Fruit fly (Drosophila melanogaster) whole organism, prepupa: ENCODE data around the gene CG14085.

ENCODE experiments used
- Blimp-1 ChIP-seq: fragments of 200-800 bp; sonication (Bioruptor generic); optimal IDR thresholded peaks from 3 replicates; lab custom pipeline; 2017; ENCODE audit warnings: missing biosample characterization, missing genetic modification characterization, mild to moderate bottlenecking, moderate library complexity, missing genetic modification reagents
- CG10669 ChIP-seq: fragments of 200-800 bp; sonication (Bioruptor generic); optimal IDR thresholded peaks from 3 replicates; lab custom pipeline; 2018; ENCODE audit warnings: missing biosample characterization, mild to moderate bottlenecking, missing genetic modification characterization, moderate library complexity
- CG11762 ChIP-seq: fragments of 200-800 bp; sonication (Bioruptor generic); optimal IDR thresholded peaks from 3 replicates; lab custom pipeline; 2016; ENCODE audit warnings: missing biosample characterization, missing genetic modification characterization; ENCODE audit not compliant: insufficient read depth
- CG11902 ChIP-seq: fragments of 200-800 bp; sonication (Bioruptor generic); optimal IDR thresholded peaks from 3 replicates; lab custom pipeline; 2016; ENCODE audit warnings: missing biosample characterization, missing genetic modification characterization
- CG15336 ChIP-seq: fragments of 200-800 bp; sonication (Bioruptor generic); IDR thresholded peaks from 2 replicates; pipeline ENCODE4 v1.3.6; 2022; ENCODE audit warnings: missing biosample characterization, missing genetic modification characterization
- CG1621 ChIP-seq: fragments of 200-800 bp; sonication (Bioruptor generic); optimal IDR thresholded peaks from 3 replicates; lab custom pipeline; 2018; ENCODE audit warnings: missing biosample characterization, mild to moderate bottlenecking, missing genetic modification characterization
- CG16779 ChIP-seq: fragments of 200-800 bp; sonication (Bioruptor generic); optimal IDR thresholded peaks from 3 replicates; lab custom pipeline; 2017; ENCODE audit warnings: missing biosample characterization, mild to moderate bottlenecking, missing genetic modification characterization
- CG32006 ChIP-seq: fragments of 200-800 bp; sonication (Bioruptor generic); optimal IDR thresholded peaks from 3 replicates; lab custom pipeline; 2017; ENCODE audit warnings: missing biosample characterization, mild to moderate bottlenecking, missing genetic modification characterization
- CG34406 ChIP-seq: fragments of 200-800 bp; sonication (Bioruptor generic); optimal IDR thresholded peaks from 3 replicates; lab custom pipeline; 2016; ENCODE audit warnings: missing biosample characterization, missing genetic modification characterization
- CG3919 ChIP-seq: fragments of 200-800 bp; sonication (Bioruptor generic); optimal IDR thresholded peaks from 3 replicates; lab custom pipeline; 2016; ENCODE audit warnings: missing biosample characterization, missing genetic modification characterization
- CG4318 ChIP-seq: fragments of 200-800 bp; sonication (Bioruptor generic); optimal IDR thresholded peaks from 3 replicates; lab custom pipeline; 2017; ENCODE audit warnings: missing biosample characterization, mild to moderate bottlenecking, missing genetic modification characterization
- CG6163 ChIP-seq: fragments of 200-800 bp; sonication (Bioruptor generic); IDR thresholded peaks from 3 replicates; pipeline ENCODE4 v1.3.6; 2022; ENCODE audit warnings: missing biosample characterization, missing genetic modification characterization
- CG6276 ChIP-seq: fragments of 200-800 bp; sonication (Bioruptor generic); optimal IDR thresholded peaks from 2 replicates; lab custom pipeline; 2017; ENCODE audit warnings: missing biosample characterization, mild to moderate bottlenecking, missing genetic modification characterization
- CG6854 ChIP-seq: fragments of 200-800 bp; sonication (Bioruptor generic); optimal IDR thresholded peaks from 2 replicates; lab custom pipeline; 2017; ENCODE audit warnings: missing biosample characterization, mild to moderate bottlenecking, missing genetic modification characterization
- CG7368 ChIP-seq: fragments of 200-800 bp; sonication (Bioruptor generic); optimal IDR thresholded peaks from 3 replicates; lab custom pipeline; 2016; ENCODE audit warnings: missing biosample characterization, missing genetic modification characterization
- CG8119 ChIP-seq: fragments of 200-800 bp; sonication (Bioruptor generic); IDR thresholded peaks from 3 replicates; pipeline ENCODE4 v1.3.6; 2022; ENCODE audit warnings: missing biosample characterization, missing genetic modification characterization
- CG8319 ChIP-seq: fragments of 200-800 bp; sonication (Bioruptor generic); optimal IDR thresholded peaks from 3 replicates; lab custom pipeline; 2016; ENCODE audit warnings: missing biosample characterization, missing genetic modification characterization
- CG9139 ChIP-seq: fragments of 200-800 bp; sonication (Bioruptor generic); optimal IDR thresholded peaks from 3 replicates; lab custom pipeline; 2017; ENCODE audit warnings: missing biosample characterization, mild to moderate bottlenecking, missing genetic modification characterization
- Eip78C ChIP-seq: fragments of 200-800 bp; sonication (Bioruptor generic); peaks from one replicate; lab custom pipeline; 2016; ENCODE audit warnings: missing biosample characterization, missing genetic modification characterization
- Eip93F ChIP-seq: fragments of 200-800 bp; sonication (Bioruptor generic); optimal IDR thresholded peaks from 2 replicates; lab custom pipeline; 2016; ENCODE audit warnings: missing biosample characterization, mild to moderate bottlenecking, missing genetic modification characterization
- Hr38 ChIP-seq: sonication (Bioruptor generic); optimal IDR thresholded peaks from 2 replicates; lab custom pipeline; 2016; ENCODE audit warnings: missing biosample characterization, missing genetic modification characterization
- Hr4 ChIP-seq: fragments of 200-800 bp; sonication (Bioruptor generic); optimal IDR thresholded peaks from 3 replicates; lab custom pipeline; 2016; ENCODE audit warnings: missing biosample characterization, missing genetic modification characterization
- Met ChIP-seq: fragments of 200-800 bp; sonication (Bioruptor generic); optimal IDR thresholded peaks from 3 replicates; lab custom pipeline; 2016; ENCODE audit warnings: missing biosample characterization, missing genetic modification characterization
- OdsH ChIP-seq: fragments of 200-800 bp; sonication (Bioruptor generic); optimal IDR thresholded peaks from 3 replicates; lab custom pipeline; 2016; ENCODE audit warnings: missing biosample characterization, missing genetic modification characterization
- Sox102F ChIP-seq: fragments of 200-800 bp; sonication (Bioruptor generic); optimal IDR thresholded peaks from 2 replicates; lab custom pipeline; 2016; ENCODE audit warnings: missing biosample characterization, mild to moderate bottlenecking, missing genetic modification characterization
- Sox14 ChIP-seq: fragments of 200-800 bp; sonication (Bioruptor generic); optimal IDR thresholded peaks from 3 replicates; lab custom pipeline; 2016; ENCODE audit warnings: missing biosample characterization, missing genetic modification characterization
- Sox15 ChIP-seq: fragments of 200-800 bp; sonication (Bioruptor generic); optimal IDR thresholded peaks from 3 replicates; lab custom pipeline; 2016; ENCODE audit warnings: missing biosample characterization, missing genetic modification characterization
- acj6 ChIP-seq: fragments of 200-800 bp; sonication (Bioruptor generic); optimal IDR thresholded peaks from 3 replicates; lab custom pipeline; 2016; ENCODE audit warnings: missing biosample characterization, missing genetic modification characterization
- cyc ChIP-seq: fragments of 200-800 bp; sonication (Bioruptor generic); optimal IDR thresholded peaks from 3 replicates; lab custom pipeline; 2016; ENCODE audit warnings: missing biosample characterization, missing genetic modification characterization
- dac ChIP-seq: fragments of 200-800 bp; sonication (Bioruptor generic); optimal IDR thresholded peaks from 2 replicates; lab custom pipeline; 2017; ENCODE audit warnings: missing biosample characterization, mild to moderate bottlenecking, missing genetic modification characterization
- esn ChIP-seq: fragments of 200-800 bp; sonication (Bioruptor generic); optimal IDR thresholded peaks from 2 replicates; lab custom pipeline; 2016; ENCODE audit warnings: missing biosample characterization, mild to moderate bottlenecking, missing genetic modification characterization, moderate library complexity
- fd59A ChIP-seq: fragments of 200-800 bp; sonication (Bioruptor generic); optimal IDR thresholded peaks from 2 replicates; lab custom pipeline; 2017; ENCODE audit warnings: missing biosample characterization, mild to moderate bottlenecking, missing genetic modification characterization, missing genetic modification reagents
- fkh ChIP-seq: fragments of 200-800 bp; sonication (Bioruptor generic); optimal IDR thresholded peaks from 3 replicates; lab custom pipeline; 2017; ENCODE audit warnings: missing biosample characterization, mild to moderate bottlenecking, missing genetic modification characterization, moderate library complexity
- lz ChIP-seq: fragments of 200-800 bp; sonication (Bioruptor generic); optimal IDR thresholded peaks from 3 replicates; lab custom pipeline; 2016; ENCODE audit warnings: missing biosample characterization, missing genetic modification characterization
- pdm3 ChIP-seq: fragments of 200-800 bp; sonication (Bioruptor generic); optimal IDR thresholded peaks from 3 replicates; lab custom pipeline; 2016; ENCODE audit warnings: missing biosample characterization, missing genetic modification characterization
- salr ChIP-seq, 2 experiments: fragments of 200-800 bp; sonication (Bioruptor generic); optimal IDR thresholded peaks; 3 replicates each; lab custom pipeline; 2016 to 2018; ENCODE audit warnings: missing biosample characterization in 2 of 2, missing genetic modification characterization in 2 of 2, mild to moderate bottlenecking in 1 of 2
- svp ChIP-seq: fragments of 200-800 bp; sonication (Bioruptor generic); peaks from one replicate; lab custom pipeline; 2016; ENCODE audit warnings: missing biosample characterization, missing genetic modification characterization
- topi ChIP-seq: fragments of 200-800 bp; sonication (Bioruptor generic); optimal IDR thresholded peaks from 3 replicates; lab custom pipeline; 2016; ENCODE audit warnings: missing biosample characterization, missing genetic modification characterization

The CG14085 gene

dm6 chr3L:19264141-19264487 is 5.0 kb upstream of the CG14085 start, which contains the start of gene Max (continued):
- TF ChIP-seq CG11762 (GFP tag; lab: Kevin White, UChicago), result peak; percentile 6
- peak; percentile 71 for TF ChIP-seq acj6
- TF ChIP-seq Sox14, result peak; percentile 39
- peak in 1 of 2 experiments; percentile 32 for TF ChIP-seq salr (GFP tag; optimal IDR thresholded peaks at IDR 0.05; lab: Kevin White, UChicago)
- TF ChIP-seq CG9139, result no peak
- TF ChIP-seq CG6163 (GFP tag; lab: Robert Waterston, UW), result peak; percentile 73
- TF ChIP-seq dac (GFP tag; lab: Kevin White, UChicago), result peak; percentile 1
- TF ChIP-seq CG10669 (GFP tag; lab: Kevin White, UChicago), result peak; percentile 53
- peak; percentile 52 for TF ChIP-seq CG15336 (GFP tag; lab: Robert Waterston, UW)
- TF ChIP-seq Sox15, result peak; percentile 32
- TF ChIP-seq Blimp-1 (GFP tag; lab: Kevin White, UChicago), result peak; percentile 13
- TF ChIP-seq fkh, result peak; percentile 32
- TF ChIP-seq CG6854 (GFP tag; lab: Kevin White, UChicago), result peak; percentile 3
- peak; percentile 31; the same call in 1 of the 3 replicates for TF ChIP-seq CG8119 (GFP tag; lab: Robert Waterston, UW)
- no peak for TF ChIP-seq Hr38
- TF ChIP-seq cyc (GFP tag; lab: Kevin White, UChicago), result peak; percentile 23
- TF ChIP-seq, all 60 proteins: peak for 50

DNA sequence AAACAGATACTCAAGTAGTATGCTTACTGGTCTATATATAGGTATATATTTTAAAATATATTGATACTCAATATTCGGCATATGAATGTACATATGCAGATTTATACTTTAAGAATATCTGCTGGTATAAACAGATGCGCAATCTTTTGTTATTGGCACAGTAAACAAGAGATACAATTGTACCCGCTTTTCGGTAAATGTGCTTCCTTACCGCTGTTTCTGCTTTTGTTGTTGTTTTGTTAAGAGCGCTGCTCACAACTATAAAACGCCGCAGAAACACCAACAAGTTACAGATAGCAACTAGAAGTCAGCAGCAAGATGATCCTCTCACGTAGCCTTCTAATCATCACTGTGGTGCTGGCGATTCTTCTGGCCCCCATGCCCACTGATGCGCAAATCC is 3.4 kb upstream of the CG14085 start, which contains the start of gene CG45081:
Gene CG45081 (plus strand): TSS at position 301 of the 400 bp plus-strand sequence.
- peak; percentile 63 for TF ChIP-seq Eip78C (GFP tag; lab: Kevin White, UChicago)
- TF ChIP-seq Blimp-1 (GFP tag; lab: Kevin White, UChicago), result no peak
- TF ChIP-seq svp, result no peak
- TF ChIP-seq esn (GFP tag; lab: Kevin White, UChicago), result peak; percentile 4
- no peak for TF ChIP-seq CG11902 (GFP tag; lab: Kevin White, UChicago)

DNA sequence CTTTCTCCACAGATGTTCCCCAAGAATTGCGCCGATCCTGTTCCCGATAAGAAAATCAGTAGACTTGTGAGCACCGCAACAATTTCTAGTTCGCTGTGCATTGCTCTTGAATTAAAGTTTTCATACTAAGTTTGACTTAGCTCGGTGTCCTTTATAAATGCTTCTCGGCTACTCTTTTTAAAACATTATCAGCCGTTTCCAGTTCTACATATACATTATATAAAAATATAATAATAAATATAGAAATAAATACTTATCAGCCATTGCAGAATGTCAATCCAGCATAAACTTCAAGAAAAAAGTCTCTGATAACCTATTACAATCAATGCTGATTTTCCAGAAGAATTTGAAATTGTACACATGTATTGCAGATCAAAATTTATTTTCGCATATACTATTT is 1.4 kb downstream of the CG14085 start, which contains the start of gene CG14088:
Gene CG14088 (minus strand): TSS at position 101 of the 400 bp plus-strand sequence.
- TF ChIP-seq CG32006 (GFP tag; lab: Kevin White, UChicago), result no peak
- no peak for TF ChIP-seq salr (GFP tag; optimal IDR thresholded peaks at IDR 0.05; lab: Kevin White, UChicago)

DNA sequence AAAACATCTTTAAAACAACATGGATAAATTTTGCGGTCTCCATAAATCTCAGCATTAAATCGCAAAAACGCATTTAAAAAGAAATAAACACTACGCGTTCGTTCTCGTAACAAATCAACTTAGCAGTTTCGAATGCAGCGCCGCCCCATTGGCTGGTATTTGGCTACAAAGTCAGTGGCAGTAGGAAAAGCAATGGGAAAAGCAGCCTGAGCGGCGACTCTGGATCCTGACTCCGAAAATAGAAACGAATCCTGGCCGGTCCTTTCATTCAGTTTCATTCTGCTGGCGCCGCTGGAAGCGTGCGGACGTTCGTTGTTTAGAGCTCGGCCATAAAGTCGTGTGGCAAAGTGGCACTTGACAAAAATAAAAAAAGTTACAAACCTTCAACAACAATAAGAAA is 6.3 kb downstream of the CG14085 start, which contains the start of gene CG14086:
Gene CG14086 (plus strand): TSS at position 301 of the 400 bp plus-strand sequence.
- TF ChIP-seq CG3919 (GFP tag; lab: Kevin White, UChicago), result no peak
- TF ChIP-seq CG1621 (tag; lab: Kevin White, UChicago), result no peak
- TF ChIP-seq CG6854 (GFP tag; lab: Kevin White, UChicago), result no peak
- no peak for TF ChIP-seq topi
- no peak for TF ChIP-seq CG8319 (GFP tag; lab: Kevin White, UChicago)
- no peak for TF ChIP-seq CG32006 (GFP tag; lab: Kevin White, UChicago)
- no peak for TF ChIP-seq lz (GFP tag; lab: Kevin White, UChicago)
- TF ChIP-seq CG4318 (GFP tag; lab: Kevin White, UChicago), result no peak
- no peak for TF ChIP-seq OdsH (GFP tag; lab: Kevin White, UChicago)
- no peak for TF ChIP-seq Eip93F (GFP tag; lab: Kevin White, UChicago)
- TF ChIP-seq CG8119 (GFP tag; lab: Robert Waterston, UW), result no peak
- no peak for TF ChIP-seq CG7368 (GFP tag; lab: Kevin White, UChicago)

DNA sequence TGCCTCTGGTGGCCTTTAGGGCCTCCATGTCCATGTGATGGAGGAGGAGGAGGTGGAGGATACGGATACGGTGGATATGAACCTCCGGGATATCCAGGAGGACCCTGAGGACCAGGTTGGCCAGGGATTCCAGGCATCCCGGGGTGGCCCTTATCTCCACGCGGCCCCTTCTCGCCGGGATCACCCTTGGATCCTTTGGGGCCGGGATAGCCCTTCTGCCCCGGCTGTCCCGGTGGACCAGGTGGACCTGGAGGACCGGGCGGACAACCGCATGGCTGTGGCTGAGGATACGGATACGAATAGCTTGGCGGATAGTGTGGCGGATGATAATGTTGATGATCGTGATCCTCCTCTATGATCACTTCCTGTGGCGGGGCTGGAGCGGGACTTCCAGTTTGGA is 11.1 kb downstream of the CG14085 start:
- TF ChIP-seq CG34406 (GFP tag; lab: Kevin White, UChicago) (no peak), Met (GFP tag; lab: Kevin White, UChicago) (no peak), CG1621 (tag; lab: Kevin White, UChicago) (no peak), fd59A (GFP tag; lab: Kevin White, UChicago) (no peak), CG32006 (GFP tag; lab: Kevin White, UChicago) (no peak), esn (GFP tag; lab: Kevin White, UChicago) (no peak), CG6276 (no peak), Hr4 (GFP tag; lab: Kevin White, UChicago) (no peak), Sox102F (GFP tag; lab: Kevin White, UChicago) (no peak), CG16779 (tag; lab: Kevin White, UChicago) (no peak), pdm3 (GFP tag; lab: Kevin White, UChicago) (no peak), lz (GFP tag; lab: Kevin White, UChicago) (no peak), CG8119 (GFP tag; lab: Robert Waterston, UW) (no peak), CG6163 (GFP tag; lab: Robert Waterston, UW) (no peak), Eip93F (GFP tag; lab: Kevin White, UChicago) (no peak), topi (no peak)
- TF ChIP-seq, all 60 proteins: peak for 0
